Worm (Caenorhabditis elegans) whole organism, early embryonic: Measurements from ENCODE around the gene mks-2.

Source experiments
- B0310.2 ChIP-seq: sonication (generic microtip); optimal IDR thresholded peaks from 2 replicates; lab custom pipeline; 2016; ENCODE audit warnings: mild to moderate bottlenecking, missing genetic modification characterization, missing compliant biosample characterization
- ama-1 ChIP-seq: fragments of 150-350 bp; optimal IDR thresholded peaks from 2 replicates; lab custom pipeline; 2014
- ets-7 ChIP-seq: sonication (generic microtip); optimal IDR thresholded peaks from 2 replicates; lab custom pipeline; 2016; ENCODE audit warnings: missing genotype, missing genetic modification characterization, missing compliant biosample characterization

DNA sequence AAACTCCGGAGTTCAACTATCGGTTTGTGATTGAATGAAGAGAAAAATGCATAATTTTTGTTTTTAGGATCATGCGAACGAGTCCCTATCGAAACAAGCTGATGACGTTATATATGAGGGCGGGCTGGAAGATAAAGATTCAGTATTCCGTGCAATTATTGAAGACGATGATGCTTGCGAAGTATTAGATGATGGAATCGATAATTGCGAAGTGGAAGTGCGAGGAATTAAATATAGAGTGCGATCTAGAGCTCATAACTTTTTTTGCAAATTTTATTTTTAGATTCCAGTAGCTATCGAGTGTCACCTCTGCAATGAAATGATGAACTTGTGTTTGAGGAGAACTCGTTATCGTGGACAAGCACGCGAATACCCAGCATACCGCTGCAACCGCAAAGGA is 20.2 kb downstream of the mks-2 start:
- TF ChIP-seq ama-1 = no peak
- TF ChIP-seq B0310.2 (tag; lab: Kevin White, UChicago) = no peak
- TF ChIP-seq ets-7 (tag; lab: Kevin White, UChicago) = no peak
